Fruit fly (Drosophila melanogaster) whole organism, embryonic: ENCODE results near the gene CG16826.

Experiments
- Asciz ChIP-seq: fragments of 200-800 bp; sonication (Bioruptor generic); optimal IDR thresholded peaks from 2 replicates; lab custom pipeline; 2017; ENCODE audit warnings: missing biosample characterization, mild to moderate bottlenecking, missing genetic modification characterization, missing genetic modification reagents
- B-H1 ChIP-seq: fragments of 200-800 bp; sonication (Bioruptor generic); IDR thresholded peaks from 3 replicates; pipeline ENCODE4 v1.3.6; 2022; ENCODE audit warnings: missing biosample characterization, missing genetic modification characterization
- BEAF-32 ChIP-seq: fragments of 200-800 bp; sonication (Bioruptor generic); optimal IDR thresholded peaks from 3 replicates; lab custom pipeline; 2017; ENCODE audit warnings: missing biosample characterization, missing genetic modification characterization, mild to moderate bottlenecking, moderate library complexity, missing genetic modification reagents
- C15 ChIP-seq: fragments of 200-800 bp; sonication (Bioruptor generic); IDR thresholded peaks from 3 replicates; pipeline ENCODE4 v1.3.6; 2022; ENCODE audit warnings: missing biosample characterization, missing genetic modification characterization
- CG10209 ChIP-seq: fragments of 200-800 bp; sonication (Bioruptor generic); optimal IDR thresholded peaks from 3 replicates; lab custom pipeline; 2017; ENCODE audit warnings: missing biosample characterization, mild to moderate bottlenecking, missing genetic modification characterization, missing genetic modification reagents
- CG10321 ChIP-seq: fragments of 200-800 bp; sonication (Bioruptor generic); IDR thresholded peaks from 2 replicates; pipeline ENCODE4 v1.3.6; 2022; ENCODE audit warnings: missing biosample characterization, missing genetic modification characterization
- CG12071 ChIP-seq: fragments of 200-800 bp; sonication (Bioruptor generic); optimal IDR thresholded peaks from 3 replicates; lab custom pipeline; 2018; ENCODE audit warnings: missing biosample characterization, mild to moderate bottlenecking, missing genetic modification characterization
- CG12236 ChIP-seq: fragments of 200-800 bp; sonication (Bioruptor generic); optimal IDR thresholded peaks from 2 replicates; lab custom pipeline; 2016; ENCODE audit warnings: missing biosample characterization, missing genetic modification characterization
- CG1233 ChIP-seq: fragments of 200-800 bp; sonication (Bioruptor generic); optimal IDR thresholded peaks from 4 replicates; lab custom pipeline; 2018; ENCODE audit warnings: missing biosample characterization, mild to moderate bottlenecking, missing genetic modification characterization
- CG12391 ChIP-seq: fragments of 200-800 bp; sonication (Bioruptor generic); optimal IDR thresholded peaks from 3 replicates; lab custom pipeline; 2018; ENCODE audit warnings: missing biosample characterization, mild to moderate bottlenecking, missing genetic modification characterization, moderate library complexity
- CG12659 ChIP-seq: fragments of 200-800 bp; sonication (Bioruptor generic); optimal IDR thresholded peaks from 3 replicates; lab custom pipeline; 2017; ENCODE audit warnings: mild to moderate bottlenecking, missing biosample characterization, missing genetic modification reagents, missing genetic modification characterization
- CG17186 ChIP-seq: fragments of 200-800 bp; sonication (Bioruptor generic); optimal IDR thresholded peaks from 3 replicates; lab custom pipeline; 2017; ENCODE audit warnings: missing biosample characterization, missing genetic modification reagents, missing genetic modification characterization
- CG18619 ChIP-seq: fragments of 200-800 bp; sonication (Bioruptor generic); optimal IDR thresholded peaks from 3 replicates; lab custom pipeline; 2017; ENCODE audit warnings: missing biosample characterization, mild to moderate bottlenecking, missing genetic modification characterization
- CG2116 ChIP-seq: fragments of 200-800 bp; sonication (Bioruptor generic); optimal IDR thresholded peaks from 3 replicates; lab custom pipeline; 2018; ENCODE audit warnings: missing biosample characterization, mild to moderate bottlenecking, missing genetic modification characterization
- CG2712 ChIP-seq: fragments of 200-800 bp; optimal IDR thresholded peaks from 3 replicates; lab custom pipeline; 2019; ENCODE audit warnings: missing biosample characterization, mild to moderate bottlenecking, missing genetic modification characterization, moderate library complexity
- CG2875 ChIP-seq: fragments of 200-800 bp; sonication (Bioruptor generic); optimal IDR thresholded peaks from 2 replicates; lab custom pipeline; 2017; ENCODE audit warnings: missing biosample characterization, mild to moderate bottlenecking, missing genetic modification characterization, missing genetic modification reagents
- CG30020 ChIP-seq: fragments of 200-800 bp; optimal IDR thresholded peaks from 2 replicates; lab custom pipeline; 2019; ENCODE audit warnings: missing biosample characterization, mild to moderate bottlenecking, missing genetic modification characterization, moderate library complexity
- CG30403 ChIP-seq: fragments of 200-800 bp; sonication (Bioruptor generic); optimal IDR thresholded peaks from 3 replicates; lab custom pipeline; 2016; ENCODE audit warnings: missing biosample characterization, missing genetic modification characterization
- CG30431 ChIP-seq: fragments of 200-800 bp; sonication (Bioruptor generic); optimal IDR thresholded peaks from 2 replicates; lab custom pipeline; 2017; ENCODE audit warnings: missing biosample characterization, missing genetic modification characterization
- CG32767 ChIP-seq: fragments of 200-800 bp; sonication (Bioruptor generic); IDR thresholded peaks from 2 replicates; pipeline ENCODE4 v1.3.6; 2022; ENCODE audit warnings: missing biosample characterization, missing genetic modification characterization
- CG33213 ChIP-seq: fragments of 200-800 bp; sonication (Bioruptor generic); optimal IDR thresholded peaks from 3 replicates; lab custom pipeline; 2016; ENCODE audit warnings: missing biosample characterization, missing genetic modification characterization
- CG34422 ChIP-seq: fragments of 200-800 bp; sonication (Bioruptor generic); IDR thresholded peaks from 3 replicates; pipeline ENCODE4 v1.3.6; 2022; ENCODE audit warnings: missing biosample characterization, missing genetic modification characterization
- CG4328 ChIP-seq: fragments of 200-800 bp; sonication (Bioruptor generic); optimal IDR thresholded peaks from 3 replicates; lab custom pipeline; 2017; ENCODE audit warnings: missing biosample characterization, missing genetic modification reagents, missing genetic modification characterization
- CG9609 ChIP-seq: fragments of 200-800 bp; sonication (Bioruptor generic); optimal IDR thresholded peaks from 3 replicates; lab custom pipeline; 2016; ENCODE audit warnings: missing biosample characterization, missing genetic modification characterization
- CG9876 ChIP-seq: fragments of 200-800 bp; sonication (Bioruptor generic); optimal IDR thresholded peaks from 2 replicates; lab custom pipeline; 2016; ENCODE audit warnings: missing biosample characterization, missing genetic modification characterization
- CTCF ChIP-seq: fragments of 200-800 bp; sonication (Bioruptor generic); optimal IDR thresholded peaks from 2 replicates; lab custom pipeline; 2017; ENCODE audit warnings: missing biosample characterization, mild to moderate bottlenecking, missing genetic modification characterization, moderate library complexity
- Dip2 ChIP-seq: fragments of 200-800 bp; sonication (Bioruptor generic); IDR thresholded peaks from 2 replicates; pipeline ENCODE4 v1.3.6; 2022; ENCODE audit warnings: missing biosample characterization, missing genetic modification characterization
- Fer1 ChIP-seq: fragments of 200-800 bp; sonication (Bioruptor generic); optimal IDR thresholded peaks from 2 replicates; lab custom pipeline; 2017; ENCODE audit warnings: missing biosample characterization, mild to moderate bottlenecking, missing genetic modification characterization
- Mes4 ChIP-seq: fragments of 200-800 bp; sonication (Bioruptor generic); optimal IDR thresholded peaks from 2 replicates; lab custom pipeline; 2016; ENCODE audit warnings: missing biosample characterization, missing genetic modification characterization
- Myb ChIP-seq: fragments of 200-800 bp; sonication (Bioruptor generic); optimal IDR thresholded peaks from 2 replicates; lab custom pipeline; 2016; ENCODE audit warnings: missing biosample characterization, missing genetic modification characterization
- Oli ChIP-seq: fragments of 200-800 bp; sonication (Bioruptor generic); optimal IDR thresholded peaks from 2 replicates; lab custom pipeline; 2018; ENCODE audit warnings: missing biosample characterization, mild to moderate bottlenecking, missing genetic modification characterization, moderate library complexity
- Pdp1 ChIP-seq, 2 experiments: fragments of 200-800 bp; sonication (Bioruptor generic); optimal IDR thresholded peaks; 3 replicates each; lab custom pipeline; 2016; ENCODE audit warnings: missing biosample characterization in 2 of 2, missing genetic modification characterization in 2 of 2, mild to moderate bottlenecking in 1 of 2, moderate library complexity in 1 of 2
- Sry-δ ChIP-seq: fragments of 200-800 bp; sonication (Bioruptor generic); optimal IDR thresholded peaks from 2 replicates; lab custom pipeline; 2016; ENCODE audit warnings: missing biosample characterization, missing genetic modification characterization
- corto ChIP-seq: fragments of 200-800 bp; sonication (Bioruptor generic); optimal IDR thresholded peaks from 2 replicates; lab custom pipeline; 2016; ENCODE audit warnings: missing biosample characterization, mild to moderate bottlenecking, missing genetic modification characterization, moderate library complexity
- crp ChIP-seq, 2 experiments: fragments of 200-800 bp; sonication (Bioruptor generic); optimal IDR thresholded peaks; 2 replicates in 1 of 2; 3 replicates in 1 of 2; lab custom pipeline; 2017; ENCODE audit warnings: missing biosample characterization in 2 of 2, missing genetic modification characterization in 2 of 2, mild to moderate bottlenecking in 1 of 2, moderate library complexity in 1 of 2
- dpn ChIP-seq, 2 experiments: fragments of 200-800 bp; sonication (Bioruptor generic); optimal IDR thresholded peaks; 3 replicates each; lab custom pipeline; 2016; ENCODE audit warnings: missing biosample characterization in 2 of 2, missing genetic modification characterization in 2 of 2
- emc ChIP-seq: fragments of 200-800 bp; sonication (Bioruptor generic); optimal IDR thresholded peaks from 2 replicates; lab custom pipeline; 2016; ENCODE audit warnings: missing biosample characterization, missing genetic modification characterization
- fu2 ChIP-seq: fragments of 200-800 bp; sonication (Bioruptor generic); optimal IDR thresholded peaks from 2 replicates; lab custom pipeline; 2016; ENCODE audit warnings: missing biosample characterization, missing genetic modification characterization
- grau ChIP-seq: fragments of 200-800 bp; optimal IDR thresholded peaks from 3 replicates; lab custom pipeline; 2019; ENCODE audit warnings: missing biosample characterization, mild to moderate bottlenecking, missing genetic modification characterization, moderate library complexity
- ind ChIP-seq: fragments of 200-800 bp; sonication (Bioruptor generic); optimal IDR thresholded peaks from 3 replicates; lab custom pipeline; 2016; ENCODE audit warnings: missing biosample characterization, missing genetic modification characterization
- klu ChIP-seq: fragments of 200-800 bp; sonication (Bioruptor generic); IDR thresholded peaks from 2 replicates; pipeline ENCODE4 v1.3.6; 2022; ENCODE audit warnings: missing biosample characterization, missing genetic modification characterization
- maf-S ChIP-seq: fragments of 200-800 bp; sonication (Bioruptor generic); optimal IDR thresholded peaks from 2 replicates; lab custom pipeline; 2016; ENCODE audit warnings: missing biosample characterization, missing genetic modification characterization
- odd ChIP-seq: fragments of 200-800 bp; sonication (Bioruptor generic); optimal IDR thresholded peaks from 2 replicates; lab custom pipeline; 2017; ENCODE audit warnings: missing biosample characterization, mild to moderate bottlenecking, missing genetic modification characterization
- pan ChIP-seq, 4 experiments: fragments of >200 bp in 3 of 4; fragments of 200-800 bp in 1 of 4; sonication (Bioruptor generic) in 1 of 4; optimal IDR thresholded peaks in 3 of 4; IDR thresholded peaks in 1 of 4; 2 replicates each; pipeline versions ENCODE4 v1.3.6 to Lab custom; 2017 to 2022; ENCODE audit warnings: missing biosample characterization in 2 of 4, missing genetic modification characterization in 2 of 4, mixed read lengths in 1 of 4
- ro ChIP-seq: fragments of 200-800 bp; sonication (Bioruptor generic); IDR thresholded peaks from 2 replicates; pipeline ENCODE4 v1.3.6; 2022; ENCODE audit warnings: missing biosample characterization, missing genetic modification characterization
- seq ChIP-seq: fragments of 200-800 bp; sonication (Bioruptor generic); IDR thresholded peaks from 2 replicates; pipeline ENCODE4 v1.3.6; 2022; ENCODE audit warnings: missing biosample characterization, missing genetic modification characterization
- sna ChIP-seq: fragments of 200-800 bp; sonication (Bioruptor generic); IDR thresholded peaks from 2 replicates; pipeline ENCODE4 v1.3.6; 2022; ENCODE audit warnings: missing biosample characterization, missing genetic modification characterization; ENCODE audit not compliant: partially characterized antibody
- sr ChIP-seq: fragments of 200-800 bp; sonication (Bioruptor generic); IDR thresholded peaks from 3 replicates; pipeline ENCODE4 v1.3.6; 2022; ENCODE audit warnings: missing biosample characterization, missing genetic modification characterization
- stwl ChIP-seq: fragments of 200-800 bp; sonication (Bioruptor generic); optimal IDR thresholded peaks from 3 replicates; lab custom pipeline; 2018; ENCODE audit warnings: missing biosample characterization, mild to moderate bottlenecking, missing genetic modification characterization, moderate library complexity
- unpg ChIP-seq: fragments of 200-800 bp; sonication (Bioruptor generic); optimal IDR thresholded peaks from 3 replicates; lab custom pipeline; 2018; ENCODE audit warnings: missing biosample characterization, mild to moderate bottlenecking, missing genetic modification characterization, moderate library complexity
- yki ChIP-seq: fragments of >200 bp; optimal IDR thresholded peaks from 3 replicates; lab custom pipeline; 2018
- z ChIP-seq: fragments of 200-800 bp; sonication (Bioruptor generic); IDR thresholded peaks from 3 replicates; pipeline ENCODE4 v1.3.6; 2022; ENCODE audit warnings: missing biosample characterization, missing genetic modification characterization

CG16826 gene

DNA sequence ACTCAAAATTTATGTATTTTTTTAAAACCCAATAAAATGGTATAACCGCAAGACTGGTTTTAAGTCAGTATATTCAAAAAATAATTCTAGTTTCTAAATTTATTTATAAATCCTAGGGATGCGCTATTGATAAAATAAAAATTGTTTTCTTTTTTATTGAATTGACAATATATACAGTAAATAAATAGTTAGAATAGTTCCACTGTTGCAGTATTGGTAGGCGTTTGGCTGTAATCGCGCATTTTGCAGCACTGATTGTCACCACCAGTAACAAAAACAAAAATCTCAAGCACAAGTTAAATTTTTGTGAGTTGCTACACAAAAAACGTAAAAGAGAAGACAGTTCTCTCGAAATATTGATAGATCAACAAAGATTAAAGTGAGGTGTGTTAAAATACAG, 21.4 kb downstream of the CG16826 start, which contains the start of gene CG31855 (continued):
- TF ChIP-seq CG18619 (GFP tag; lab: Kevin White, UChicago): peak; percentile 78
- TF ChIP-seq CG30403: peak; percentile 90
- TF ChIP-seq sna (GFP tag; lab: Robert Waterston, UW): no peak
- no peak for TF ChIP-seq CG32767 (GFP tag; lab: Robert Waterston, UW)
- TF ChIP-seq CG4328 (GFP tag; lab: Kevin White, UChicago): peak; percentile 80
- TF ChIP-seq Asciz (GFP tag; lab: Kevin White, UChicago): peak; percentile 71
- peak; percentile 18 for TF ChIP-seq BEAF-32 (GFP tag; lab: Kevin White, UChicago)
- peak; percentile 80 for TF ChIP-seq CG2712 (tag; lab: Kevin White, UChicago)
- TF ChIP-seq CG2875: peak; percentile 47
- peak; percentile 40 for TF ChIP-seq corto (GFP tag; lab: Kevin White, UChicago)
- peak; percentile 3 for TF ChIP-seq emc (GFP tag; lab: Kevin White, UChicago)
- TF ChIP-seq maf-S (GFP tag; lab: Kevin White, UChicago): peak; percentile 76
- TF ChIP-seq stwl (tag; lab: Kevin White, UChicago): peak; percentile 55
- 0 out of 2 replicates have a peak, but pooled peaks have one; percentile 21 for TF ChIP-seq CG10321 (GFP tag; lab: Robert Waterston, UW)
- peak; percentile 48; the same call in 2 of the 3 replicates for TF ChIP-seq sr (GFP tag; lab: Robert Waterston, UW)
- peak; percentile 50; the same call in 1 of the 2 replicates for TF ChIP-seq seq (GFP tag; lab: Robert Waterston, UW)
- no peak for TF ChIP-seq CG12236 (GFP tag; lab: Kevin White, UChicago)
- TF ChIP-seq CG9876: peak; percentile 15
- peak; percentile 62 for TF ChIP-seq klu (GFP tag; lab: Robert Waterston, UW)
- TF ChIP-seq dpn (GFP tag; optimal IDR thresholded peaks at IDR 0.05; lab: Kevin White, UChicago): peak; percentile 80 to 90
- peak; percentile 81 for TF ChIP-seq unpg
- peak; percentile 65 for TF ChIP-seq Myb (GFP tag; lab: Kevin White, UChicago)
- TF ChIP-seq CG9609 (GFP tag; lab: Kevin White, UChicago): peak; percentile 69
- TF ChIP-seq z (GFP tag; lab: Robert Waterston, UW): no peak
- no peak for TF ChIP-seq yki
- TF ChIP-seq CG34422: peak; percentile 87
- peak; percentile 74 for TF ChIP-seq CG12071 (GFP tag; lab: Kevin White, UChicago)
- peak; percentile 35 for TF ChIP-seq Sry-δ
- TF ChIP-seq crp (GFP tag; optimal IDR thresholded peaks at IDR 0.05; lab: Kevin White, UChicago): peak in 1 of 2 experiments; percentile 42
- TF ChIP-seq fu2: peak; percentile 69
- peak; percentile 28 for TF ChIP-seq CG30431 (GFP tag; lab: Kevin White, UChicago)
- TF ChIP-seq B-H1 (GFP tag; lab: Robert Waterston, UW): peak; percentile 19; the same call in 1 of the 3 replicates

DNA sequence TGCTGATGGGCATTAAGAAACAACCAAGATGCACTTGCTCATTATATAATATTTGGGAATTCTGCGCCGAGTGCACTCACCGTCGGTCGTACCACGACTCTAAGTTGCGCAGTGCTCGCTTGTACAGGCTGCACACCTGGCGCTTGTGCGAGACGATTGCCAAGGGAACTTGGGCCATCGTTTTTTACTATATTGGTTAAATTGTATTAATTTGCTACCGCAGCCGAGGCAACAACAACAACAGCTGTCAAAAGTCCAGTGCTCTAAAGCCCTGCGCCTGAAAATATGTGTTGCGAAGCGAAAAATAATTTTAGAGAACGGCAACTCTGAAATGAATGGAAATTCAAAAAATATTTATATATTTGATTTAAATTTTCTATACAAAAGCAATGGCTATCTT, 23.2 kb downstream of the CG16826 start, which contains the start of gene ND-B22:
TSS of gene ND-B22 (minus strand) at position 349 of the 400 bp plus-strand sequence.
- TF ChIP-seq unpg (peak; percentile 19), ind (GFP tag; lab: Kevin White, UChicago) (peak; percentile 46), CG17186 (GFP tag; lab: Kevin White, UChicago) (no peak), CG2116 (peak; percentile 3), Fer1 (GFP tag; lab: Kevin White, UChicago) (peak; percentile 61), Mes4 (GFP tag; lab: Kevin White, UChicago) (no peak), CG10209 (GFP tag; lab: Kevin White, UChicago) (peak; percentile 33), CG33213 (peak; percentile 30), CTCF (GFP tag; lab: Kevin White, UChicago) (peak; percentile 8), grau (tag; lab: Kevin White, UChicago) (peak; percentile 43), Oli (tag; lab: Kevin White, UChicago) (no peak), pan (optimal IDR thresholded peaks at IDR 0.05; lab: Kevin White, UChicago) (no peak), pan (GFP tag; optimal IDR thresholded peaks at IDR 0.05 in 1 of 2, IDR thresholded peaks at IDR 0.05 in 1 of 2) (no peak), ro (GFP tag; lab: Robert Waterston, UW) (no peak), CG12659 (peak; percentile 76), CG12391 (tag; lab: Kevin White, UChicago) (peak; percentile 18), Pdp1 (GFP tag; optimal IDR thresholded peaks at IDR 0.05; lab: Kevin White, UChicago) (peak; percentile 27 to 97), Dip2 (GFP tag; lab: Robert Waterston, UW) (no peak), CG1233 (GFP tag; lab: Kevin White, UChicago) (peak; percentile 39), C15 (GFP tag; lab: Robert Waterston, UW) (no peak), CG30020 (tag; lab: Kevin White, UChicago) (peak; percentile 43), odd (GFP tag; lab: Kevin White, UChicago) (peak; percentile 32)
